Worm (Caenorhabditis elegans) whole organism, L1 larva: Measurements from ENCODE around the gene K07F5.15.

Source experiments
- aly-2 ChIP-seq: fragments of 150-350 bp; optimal IDR thresholded peaks from 2 replicates; lab custom pipeline; 2014; ENCODE audit warnings: missing biosample characterization, missing genetic modification characterization
- ces-1 ChIP-seq: fragments of 150-350 bp; optimal IDR thresholded peaks from 2 replicates; lab custom pipeline; 2014; ENCODE audit warnings: missing biosample characterization, missing genetic modification reagents, missing genetic modification characterization
- lin-15B ChIP-seq: fragments of 150-350 bp; sonication (generic microtip); optimal IDR thresholded peaks from 3 replicates; lab custom pipeline; 2014; ENCODE audit warnings: missing biosample characterization, missing genetic modification characterization
- lin-39 ChIP-seq: fragments of 150-350 bp; optimal IDR thresholded peaks from 2 replicates; lab custom pipeline; 2014; ENCODE audit warnings: missing biosample characterization, missing genetic modification reagents, missing genetic modification characterization
- lsy-2 ChIP-seq, 2 experiments: fragments of 150-350 bp; optimal IDR thresholded peaks; 2 replicates each; lab custom pipeline; 2014; ENCODE audit warnings: missing biosample characterization in 2 of 2, missing genetic modification characterization in 2 of 2
- nhr-28 ChIP-seq: fragments of 150-350 bp; optimal IDR thresholded peaks from 2 replicates; lab custom pipeline; 2014; ENCODE audit warnings: missing biosample characterization, missing genetic modification characterization
- nhr-76 ChIP-seq: sonication (generic microtip); optimal IDR thresholded peaks from 2 replicates; lab custom pipeline; 2017; ENCODE audit warnings: missing biosample characterization, missing genetic modification characterization
- snpc-4 ChIP-seq: fragments of 150-350 bp; optimal IDR thresholded peaks from 2 replicates; lab custom pipeline; 2014; ENCODE audit warnings: missing biosample characterization, missing genetic modification characterization
- unc-62 ChIP-seq: fragments of 150-350 bp; optimal IDR thresholded peaks from 2 replicates; lab custom pipeline; 2014; ENCODE audit warnings: missing biosample characterization, missing genetic modification reagents, missing genetic modification characterization

ce11 chrIV:9821621-9822020 lies 43.3 kb upstream of the K07F5.15 start, which contains the start of gene col-123:
- TF ChIP-seq snpc-4: no peak
- TF ChIP-seq lsy-2 (tag; optimal IDR thresholded peaks at IDR 0.05; lab: Kevin White, UChicago): no peak
- no peak for TF ChIP-seq ces-1 (GFP tag; lab: Kevin White, UChicago)
- TF ChIP-seq nhr-28 (tag; lab: Kevin White, UChicago): no peak
- no peak for TF ChIP-seq aly-2 (tag; lab: Kevin White, UChicago)
- no peak for TF ChIP-seq lin-15B (tag; lab: Kevin White, UChicago)
- TF ChIP-seq unc-62 (GFP tag; lab: Kevin White, UChicago): no peak
- no peak for TF ChIP-seq nhr-76
- no peak for TF ChIP-seq lin-39
